Fruit fly (Drosophila melanogaster): ENCODE data around the gene Fntb.

Gene Fntb

dm6 chr3R:16448378-16449134 is 15.8 kb downstream of the Fntb start (continued):
- TF ChIP-seq dmrt99B (tag; optimal IDR thresholded peaks at IDR 0.05) (peak; percentile 59), CG12155 (GFP tag; optimal IDR thresholded peaks at IDR 0.05) (peak; percentile 51), YL-1 (GFP tag; optimal IDR thresholded peaks at IDR 0.05) (no peak), CG14014 (GFP tag; IDR thresholded peaks at IDR 0.05) (peak; percentile 71), CG10654 (GFP tag; optimal IDR thresholded peaks at IDR 0.05) (peak; percentile 60), CG10431 (GFP tag; optimal IDR thresholded peaks at IDR 0.05) (no peak), CG10209 (GFP tag; optimal IDR thresholded peaks at IDR 0.05) (peak; percentile 51), pita (GFP tag; optimal IDR thresholded peaks at IDR 0.05) (no peak), CG32772 (GFP tag; IDR thresholded peaks at IDR 0.05) (peak; percentile 91), ATbp (GFP tag; optimal IDR thresholded peaks at IDR 0.05) (peak; percentile 79), ken (GFP tag; IDR thresholded peaks at IDR 0.05) (peak; percentile 90), HmgD (GFP tag; optimal IDR thresholded peaks at IDR 0.05) (no peak), NC2α (GFP tag; optimal IDR thresholded peaks at IDR 0.05) (no peak), CG2875 (GFP tag; optimal IDR thresholded peaks at IDR 0.05) (peak; percentile 18), CG7963 (GFP tag; IDR thresholded peaks at IDR 0.05; ENCODE audit: partially characterized antibody) (no peak), CG2116 (GFP tag; optimal IDR thresholded peaks at IDR 0.05) (no peak), CG14050 (GFP tag; IDR thresholded peaks at IDR 0.05) (0 out of 3 replicates have a peak, but pooled peaks have one; percentile 12), sob (GFP tag; IDR thresholded peaks at IDR 0.05) (peak; percentile 66), CG17186 (GFP tag; optimal IDR thresholded peaks at IDR 0.05) (peak; percentile 66), repo (GFP tag; optimal IDR thresholded peaks at IDR 0.05) (no peak), CG7357 (GFP tag; IDR thresholded peaks at IDR 0.05) (peak; percentile 55; the same call in 2 of the 3 replicates), chm (GFP tag; IDR thresholded peaks at IDR 0.05) (peak; percentile 85), pb (GFP tag; optimal IDR thresholded peaks at IDR 0.05) (no peak), CG4404 (GFP tag; IDR thresholded peaks at IDR 0.05) (peak; percentile 38), unpg (GFP tag; optimal IDR thresholded peaks at IDR 0.05) (peak; percentile 90), Hsf (GFP tag; optimal IDR thresholded peaks at IDR 0.05) (peak; percentile 49), CG11696 (GFP tag; IDR thresholded peaks at IDR 0.05) (peak; percentile 72), Atf6 (GFP tag; IDR thresholded peaks at IDR 0.05) (peak; percentile 57; the same call in 1 of the 2 replicates), Ptx1 (GFP tag; IDR thresholded peaks at IDR 0.05) (peak; percentile 81), zen (tag; optimal IDR thresholded peaks at IDR 0.05) (peak; percentile 50), CG17912 (GFP tag; optimal IDR thresholded peaks at IDR 0.05) (no peak), ac (GFP tag; optimal IDR thresholded peaks at IDR 0.05) (no peak), hbn (GFP tag; IDR thresholded peaks at IDR 0.05; ENCODE audit: partially characterized antibody) (no peak), al (GFP tag; IDR thresholded peaks at IDR 0.05) (peak; percentile 54; the same call in 1 of the 2 replicates), Hmr (GFP tag; optimal IDR thresholded peaks at IDR 0.05) (peak; percentile 56), CG6175 (GFP tag; IDR thresholded peaks at IDR 0.05) (0 out of 3 replicates have a peak, but pooled peaks have one; percentile 16), disco-r (GFP tag; optimal IDR thresholded peaks at IDR 0.05) (peak; percentile 50), CG15514 (GFP tag; optimal IDR thresholded peaks at IDR 0.05) (peak; percentile 33), slbo (GFP tag; IDR thresholded peaks at IDR 0.05) (peak; percentile 80), dysf (GFP tag; IDR thresholded peaks at IDR 0.05) (peak; percentile 76), CG9437 (GFP tag; optimal IDR thresholded peaks at IDR 0.05) (peak; percentile 76)

Data from whole organism, embryonic.